Worm (Caenorhabditis elegans) whole organism, early embryonic: Measurements from ENCODE around the gene gpa-7.

Experiments
- B0310.2 ChIP-seq: sonication (generic microtip); optimal IDR thresholded peaks from 2 replicates; lab custom pipeline; 2016; ENCODE audit warnings: mild to moderate bottlenecking, missing genetic modification characterization, missing compliant biosample characterization
- F13C5.2 ChIP-seq: sonication (generic microtip); optimal IDR thresholded peaks from 2 replicates; lab custom pipeline; 2017; ENCODE audit warnings: mild to moderate bottlenecking, missing genetic modification characterization, inconsistent platforms, missing compliant biosample characterization
- aly-1 ChIP-seq: sonication (generic microtip); optimal IDR thresholded peaks from 2 replicates; lab custom pipeline; 2016; ENCODE audit warnings: missing genetic modification characterization, missing compliant biosample characterization
- ama-1 ChIP-seq: fragments of 150-350 bp; optimal IDR thresholded peaks from 2 replicates; lab custom pipeline; 2014
- ceh-13 ChIP-seq: fragments of 200-800 bp; sonication (Bioruptor generic); optimal IDR thresholded peaks from 2 replicates; lab custom pipeline; 2018; ENCODE audit warnings: mild to moderate bottlenecking, missing genetic modification characterization, missing compliant biosample characterization
- ceh-36 ChIP-seq: sonication (generic microtip); optimal IDR thresholded peaks from 2 replicates; lab custom pipeline; 2016; ENCODE audit warnings: missing genetic modification characterization, inconsistent platforms, missing compliant biosample characterization
- ets-7 ChIP-seq: sonication (generic microtip); optimal IDR thresholded peaks from 2 replicates; lab custom pipeline; 2016; ENCODE audit warnings: missing genotype, missing genetic modification characterization, missing compliant biosample characterization
- flt-1 ChIP-seq: fragments of 200-800 bp; sonication (Bioruptor generic); IDR thresholded peaks from 2 replicates; pipeline ENCODE4 v1.3.6; 2022; ENCODE audit warnings: missing genetic modification characterization, missing compliant biosample characterization
- hmbx-1 ChIP-seq: sonication (generic microtip); optimal IDR thresholded peaks from 2 replicates; lab custom pipeline; 2016; ENCODE audit warnings: mild to moderate bottlenecking, missing genetic modification characterization, missing compliant biosample characterization
- hmg-4 ChIP-seq: fragments of 200-800 bp; sonication (Bioruptor generic); optimal IDR thresholded peaks from 2 replicates; lab custom pipeline; 2018; ENCODE audit warnings: mild to moderate bottlenecking, missing genetic modification characterization, missing compliant biosample characterization
- pes-1 ChIP-seq: fragments of 200-800 bp; sonication (Bioruptor generic); IDR thresholded peaks from 2 replicates; pipeline ENCODE4 v1.3.6; 2022; ENCODE audit warnings: missing genetic modification reagents, missing genetic modification characterization, missing compliant biosample characterization
- sea-1 ChIP-seq: fragments of 200-800 bp; sonication (Bioruptor generic); conservative IDR thresholded peaks from 2 replicates; pipeline ENCODE4 v1.3.6; 2022; ENCODE audit warnings: missing genetic modification characterization, missing compliant biosample characterization
- tbx-11 ChIP-seq: fragments of 200-800 bp; sonication (Bioruptor generic); IDR thresholded peaks from 2 replicates; pipeline ENCODE4 v1.3.6; 2022; ENCODE audit warnings: missing genetic modification characterization, missing compliant biosample characterization

DNA sequence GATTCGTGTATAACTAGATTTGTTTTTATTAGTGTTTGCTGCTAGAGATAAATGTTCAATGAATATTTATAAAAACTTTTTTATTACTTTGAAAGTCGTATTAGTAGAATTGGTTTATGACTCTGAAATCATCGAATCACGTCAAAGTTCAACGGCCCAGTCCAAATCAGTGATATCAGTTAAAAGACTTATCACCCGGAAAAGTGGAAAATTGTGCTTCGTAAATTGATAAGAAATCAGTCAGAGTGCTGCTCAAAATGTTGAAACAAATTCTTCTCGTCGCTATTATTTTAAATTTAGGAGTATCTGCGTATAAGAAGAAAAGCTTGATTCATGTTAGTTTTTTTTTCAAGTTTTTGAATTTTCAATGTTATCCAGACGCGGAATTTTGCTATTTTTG is 15.5 kb upstream of the gpa-7 start, which contains the start of gene R10H10.3:
- TF ChIP-seq aly-1 (tag; lab: Kevin White, UChicago) = no peak
- no peak for TF ChIP-seq ama-1 (lab: Kevin White, UChicago)
- no peak for TF ChIP-seq pes-1 (GFP tag; lab: Robert Waterston, UW)
- TF ChIP-seq flt-1 (GFP tag; lab: Robert Waterston, UW) = no peak
- TF ChIP-seq hmbx-1 (tag; lab: Kevin White, UChicago) = no peak
- no peak for TF ChIP-seq sea-1 (GFP tag; lab: Robert Waterston, UW)
- TF ChIP-seq ets-7 (tag; lab: Kevin White, UChicago) = no peak
- TF ChIP-seq ceh-36 (tag; lab: Kevin White, UChicago) = no peak
- TF ChIP-seq F13C5.2 (tag; lab: Kevin White, UChicago) = no peak
- TF ChIP-seq B0310.2 (tag; lab: Kevin White, UChicago) = no peak
- no peak for TF ChIP-seq hmg-4
- TF ChIP-seq tbx-11 (GFP tag; lab: Robert Waterston, UW) = no peak
- TF ChIP-seq ceh-13 (GFP tag; lab: Kevin White, UChicago) = no peak
